Worm (Caenorhabditis elegans) whole organism, early embryonic: Measurements from ENCODE around the gene acl-6.

ENCODE experiments used
- F13C5.2 ChIP-seq: sonication (generic microtip); optimal IDR thresholded peaks from 2 replicates; lab custom pipeline; 2017; ENCODE audit warnings: mild to moderate bottlenecking, missing genetic modification characterization, inconsistent platforms, missing compliant biosample characterization
- ama-1 ChIP-seq: fragments of 150-350 bp; optimal IDR thresholded peaks from 2 replicates; lab custom pipeline; 2014
- ceh-13 ChIP-seq: fragments of 200-800 bp; sonication (Bioruptor generic); optimal IDR thresholded peaks from 2 replicates; lab custom pipeline; 2018; ENCODE audit warnings: mild to moderate bottlenecking, missing genetic modification characterization, missing compliant biosample characterization
- ceh-36 ChIP-seq: sonication (generic microtip); optimal IDR thresholded peaks from 2 replicates; lab custom pipeline; 2016; ENCODE audit warnings: missing genetic modification characterization, inconsistent platforms, missing compliant biosample characterization
- flt-1 ChIP-seq: fragments of 200-800 bp; sonication (Bioruptor generic); IDR thresholded peaks from 2 replicates; pipeline ENCODE4 v1.3.6; 2022; ENCODE audit warnings: missing genetic modification characterization, missing compliant biosample characterization
- hmbx-1 ChIP-seq: sonication (generic microtip); optimal IDR thresholded peaks from 2 replicates; lab custom pipeline; 2016; ENCODE audit warnings: mild to moderate bottlenecking, missing genetic modification characterization, missing compliant biosample characterization
- hnd-1 ChIP-seq: sonication (generic microtip); optimal IDR thresholded peaks from 2 replicates; lab custom pipeline; 2016; ENCODE audit warnings: missing genetic modification characterization, missing compliant biosample characterization
- scrt-1 ChIP-seq: fragments of 200-800 bp; sonication (Bioruptor generic); IDR thresholded peaks from 2 replicates; pipeline ENCODE4 v1.3.6; 2022; ENCODE audit warnings: missing genetic modification characterization, missing compliant biosample characterization
- sea-1 ChIP-seq: fragments of 200-800 bp; sonication (Bioruptor generic); conservative IDR thresholded peaks from 2 replicates; pipeline ENCODE4 v1.3.6; 2022; ENCODE audit warnings: missing genetic modification characterization, missing compliant biosample characterization
- tbx-37 ChIP-seq: fragments of 200-800 bp; sonication (Bioruptor generic); conservative IDR thresholded peaks from 2 replicates; pipeline ENCODE4 v1.3.6; 2022; ENCODE audit warnings: missing genetic modification reagents, missing genetic modification characterization, missing compliant biosample characterization
- tra-4 ChIP-seq: sonication (generic microtip); optimal IDR thresholded peaks from 2 replicates; lab custom pipeline; 2017; ENCODE audit warnings: missing genetic modification characterization, missing compliant biosample characterization

ce11 chrV:5410679-5411078, 22.5 kb upstream of the acl-6 start, which contains the start of gene F08F3.4:
- TF ChIP-seq flt-1 (GFP tag; lab: Robert Waterston, UW) (no peak), ama-1 (no peak), ceh-36 (tag; lab: Kevin White, UChicago) (no peak), tbx-37 (GFP tag; lab: Robert Waterston, UW) (no peak), sea-1 (GFP tag; lab: Robert Waterston, UW) (no peak), ceh-13 (no peak), hmbx-1 (tag; lab: Kevin White, UChicago) (no peak), F13C5.2 (tag; lab: Kevin White, UChicago) (no peak), hnd-1 (tag; lab: Kevin White, UChicago) (no peak), scrt-1 (no peak), tra-4 (tag; lab: Kevin White, UChicago) (no peak)
